Worm (Caenorhabditis elegans) whole organism, mixed stage, embryonic: Measurements from ENCODE around the gene igcm-3.

Experiments
- flh-1 ChIP-seq: fragments of 200-800 bp; sonication (Bioruptor generic); optimal IDR thresholded peaks from 2 replicates; lab custom pipeline; 2018; ENCODE audit warnings: mild to moderate bottlenecking, missing genetic modification characterization, moderate library complexity, missing compliant biosample characterization
- mls-2 ChIP-seq: sonication (generic microtip); optimal IDR thresholded peaks from 2 replicates; lab custom pipeline; 2016; ENCODE audit warnings: mild to moderate bottlenecking, missing genetic modification characterization, moderate library complexity, missing compliant biosample characterization
- nhr-76 ChIP-seq: sonication (generic microtip); optimal IDR thresholded peaks from 2 replicates; lab custom pipeline; 2017; ENCODE audit warnings: missing biosample characterization, missing genetic modification characterization
- pha-4 ChIP-seq: fragments of 150-350 bp; optimal IDR thresholded peaks from 2 replicates; lab custom pipeline; 2018; ENCODE audit warnings: missing biosample characterization, missing genetic modification reagents, missing genetic modification characterization

ce11 chrX:2700649-2701048 is 5.0 kb downstream of the igcm-3 start:
- TF ChIP-seq mls-2 (tag; lab: Kevin White, UChicago) (peak; percentile 42), flh-1 (no peak), nhr-76 (tag; lab: Kevin White, UChicago) (no peak), pha-4 (peak; percentile 76)
